Worm (Caenorhabditis elegans): ENCODE data around the gene C36B7.2.

DNA sequence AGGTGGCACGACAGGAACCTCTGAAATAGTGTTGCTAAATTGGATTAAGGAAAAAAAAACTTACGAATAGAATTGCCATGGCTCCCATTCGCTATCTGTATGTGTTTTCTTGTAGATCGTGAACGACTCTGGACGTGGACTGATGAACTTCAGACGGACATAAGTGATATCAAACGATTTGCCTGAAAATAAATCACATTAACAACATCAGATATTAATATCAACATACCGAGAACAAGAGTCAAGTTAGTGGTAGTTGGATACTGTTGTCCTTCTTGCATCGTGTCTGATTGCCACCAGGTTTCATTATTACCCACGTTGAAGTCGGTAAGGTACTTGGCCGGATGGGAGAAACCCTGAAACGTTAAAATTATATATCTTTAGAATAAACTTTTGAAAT, 43.5 kb downstream of the C36B7.2 start:
- TF ChIP-seq him-1 (tag; optimal IDR thresholded peaks at IDR 0.05) = no peak
- TF ChIP-seq W03F9.2 (tag; optimal IDR thresholded peaks at IDR 0.05) = no peak
